Worm (Caenorhabditis elegans): Measurements from ENCODE around the gene rsp-5.

The rsp-5 gene

DNA sequence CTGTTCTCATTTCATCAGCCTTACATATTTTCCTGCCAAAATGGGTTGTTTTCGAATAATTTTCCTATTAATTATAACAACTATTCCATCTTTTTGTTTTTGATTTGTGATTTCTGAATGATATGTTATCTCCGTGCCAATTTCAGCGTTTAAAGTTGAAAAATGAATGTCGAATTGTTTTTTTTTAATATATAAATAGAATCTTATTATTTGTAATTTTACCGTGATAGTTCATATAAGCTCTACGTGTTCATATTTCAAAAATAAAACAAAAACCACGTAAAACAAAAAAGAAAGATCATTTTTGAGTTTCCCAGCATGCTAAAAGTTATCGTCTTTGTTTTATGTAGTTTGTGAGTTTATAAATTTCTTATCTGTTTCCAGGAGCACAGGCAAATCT is 46.3 kb upstream of the rsp-5 start, which contains the start of gene K06A1.2:
Gene K06A1.2 (plus strand): TSS at position 301 of the 400 bp plus-strand sequence.
- no peak for TF ChIP-seq unc-62 (GFP tag; optimal IDR thresholded peaks at IDR 0.05)
- no peak for TF ChIP-seq R02D3.7 (tag; optimal IDR thresholded peaks at IDR 0.05)
- TF ChIP-seq nhr-11 (tag; optimal IDR thresholded peaks at IDR 0.05): no peak
- TF ChIP-seq ceh-16 (tag; optimal IDR thresholded peaks at IDR 0.05): no peak
- no peak for TF ChIP-seq aly-2 (tag; optimal IDR thresholded peaks at IDR 0.05)
- TF ChIP-seq fkh-2 (tag; optimal IDR thresholded peaks at IDR 0.05): no peak
- TF ChIP-seq ztf-4 (tag; optimal IDR thresholded peaks at IDR 0.05): no peak
- TF ChIP-seq nfya-1 (tag; optimal IDR thresholded peaks at IDR 0.05; ENCODE audit: insufficient read depth): no peak
- TF ChIP-seq ceh-82 (tag; optimal IDR thresholded peaks at IDR 0.05): no peak
- TF ChIP-seq ZK546.5 (tag; optimal IDR thresholded peaks at IDR 0.05): no peak
- no peak for TF ChIP-seq unc-39 (tag; optimal IDR thresholded peaks at IDR 0.05)

DNA sequence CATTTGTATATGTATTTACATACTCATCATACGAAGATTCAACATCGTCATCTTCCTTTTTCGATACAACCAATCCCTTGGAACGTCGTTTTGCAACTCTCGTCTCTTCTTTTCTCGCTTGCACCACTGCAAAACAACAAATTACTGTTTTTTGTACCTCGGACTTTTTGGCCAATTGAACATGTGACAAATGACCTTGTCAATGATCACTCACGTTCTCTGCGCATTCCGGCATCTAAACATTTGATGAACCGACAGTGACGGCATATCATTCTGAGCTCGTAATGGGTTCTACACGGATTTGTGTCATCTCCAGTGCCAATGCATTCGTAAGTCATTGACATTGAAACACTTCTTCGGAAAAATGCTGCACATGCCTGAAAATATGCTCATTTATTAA is 41.8 kb upstream of the rsp-5 start:
- peak; percentile 29 for TF ChIP-seq nhr-25 (tag; optimal IDR thresholded peaks at IDR 0.05)
- peak; percentile 15 for TF ChIP-seq nhr-23 (tag; optimal IDR thresholded peaks at IDR 0.05)
- TF ChIP-seq nhr-28 (tag; optimal IDR thresholded peaks at IDR 0.05): no peak

DNA sequence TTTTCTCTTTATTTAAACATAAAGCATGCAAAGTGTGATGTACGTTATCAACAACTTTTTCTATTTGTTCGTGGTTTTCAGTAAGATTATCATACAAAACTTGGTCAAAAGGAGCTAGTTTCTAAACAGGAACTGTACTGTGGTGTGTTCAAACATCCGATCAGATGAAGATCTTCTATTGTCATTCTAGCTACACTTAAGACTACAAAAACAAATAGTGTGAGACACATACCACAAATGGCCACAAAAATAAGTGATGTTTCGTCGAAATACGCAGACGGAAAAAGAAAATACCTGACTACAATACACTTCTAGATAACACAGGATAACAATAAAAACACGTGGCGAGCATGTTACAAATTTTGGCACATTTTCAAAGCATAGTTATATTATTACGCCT is 41.3 kb upstream of the rsp-5 start:
- no peak for TF ChIP-seq nhr-43 (tag; optimal IDR thresholded peaks at IDR 0.05; ENCODE audit: poor library complexity, severe bottlenecking)
- TF ChIP-seq lsy-12 (tag; optimal IDR thresholded peaks at IDR 0.05): no peak
- TF ChIP-seq nfya-1 (tag; optimal IDR thresholded peaks at IDR 0.05; ENCODE audit: insufficient read depth): no peak
- TF ChIP-seq nhr-12 (tag; optimal IDR thresholded peaks at IDR 0.05): no peak
- TF ChIP-seq ama-1 (optimal IDR thresholded peaks at IDR 0.05): no peak
- TF ChIP-seq pqm-1 (tag; optimal IDR thresholded peaks at IDR 0.05): peak; percentile 9
- no peak for TF ChIP-seq egl-27 (tag; optimal IDR thresholded peaks at IDR 0.05)
- no peak for TF ChIP-seq lin-15B (tag; optimal IDR thresholded peaks at IDR 0.05)
- peak; percentile 14 for TF ChIP-seq nhr-23 (tag; optimal IDR thresholded peaks at IDR 0.05)
- no peak for TF ChIP-seq ceh-82 (tag; optimal IDR thresholded peaks at IDR 0.05)
- peak; percentile 52 for TF ChIP-seq nhr-25 (tag; optimal IDR thresholded peaks at IDR 0.05)
- peak; percentile 53 for TF ChIP-seq elt-2 (tag; optimal IDR thresholded peaks at IDR 0.05)

DNA sequence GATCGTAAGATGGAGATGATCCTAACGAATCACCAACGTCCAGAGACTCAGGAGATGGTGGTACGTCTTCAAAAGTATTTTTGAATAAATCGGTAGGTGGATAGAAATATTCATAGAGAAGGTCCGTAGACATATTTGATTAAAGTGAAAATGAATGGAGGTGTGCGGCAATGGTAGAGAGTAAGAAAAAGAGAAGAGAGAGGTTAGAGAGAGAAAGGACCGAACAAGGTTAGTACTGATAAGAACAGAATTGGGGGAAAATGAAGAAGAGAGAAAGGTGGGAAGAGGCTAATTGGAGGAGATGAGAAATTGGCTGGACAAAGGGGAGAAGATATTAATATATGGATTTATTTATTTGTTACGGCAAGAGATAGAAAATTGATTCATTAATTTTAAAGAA is 40.3 kb upstream of the rsp-5 start, which contains the start of gene nhr-22:
Gene nhr-22 (minus strand): TSS at position 137 of the 400 bp plus-strand sequence.
- TF ChIP-seq elt-3 (tag; optimal IDR thresholded peaks at IDR 0.05) (no peak), elt-2 (tag; optimal IDR thresholded peaks at IDR 0.05) (peak; percentile 37)

DNA sequence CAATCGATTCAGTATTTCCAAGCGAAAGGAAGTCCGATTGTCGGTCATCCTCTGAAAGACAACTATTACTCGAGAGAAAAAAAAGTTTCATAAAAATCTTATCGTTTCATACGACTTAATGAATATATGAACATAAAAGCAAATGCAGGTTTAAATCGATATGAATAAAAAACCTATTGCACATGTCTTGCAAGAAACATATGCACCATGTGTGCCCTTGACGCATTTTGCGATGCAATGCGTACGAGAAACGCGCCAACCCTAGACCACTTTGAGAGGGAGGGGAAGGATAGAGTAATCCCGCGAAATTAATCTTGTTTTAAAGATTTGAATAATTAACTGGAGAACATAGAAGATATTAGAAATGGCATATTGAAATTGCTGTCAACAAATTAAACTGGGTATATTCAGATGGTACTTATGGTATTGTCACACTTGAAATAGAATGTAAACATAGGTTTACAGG is 36.6 kb upstream of the rsp-5 start, which contains the start of gene atg-16.2:
Gene atg-16.2 (minus strand): TSS at position 51 of the 466 bp plus-strand sequence.
- TF ChIP-seq unc-62 (GFP tag; optimal IDR thresholded peaks at IDR 0.05): no peak
- no peak for TF ChIP-seq elt-1 (tag; optimal IDR thresholded peaks at IDR 0.05)
- no peak for TF ChIP-seq jun-1 (tag; optimal IDR thresholded peaks at IDR 0.05)
- TF ChIP-seq zag-1 (tag; optimal IDR thresholded peaks at IDR 0.05): no peak
- TF ChIP-seq nhr-43 (tag; optimal IDR thresholded peaks at IDR 0.05; ENCODE audit: poor library complexity, severe bottlenecking): peak; percentile 6
- TF ChIP-seq snpc-4 (tag; optimal IDR thresholded peaks at IDR 0.05): peak; percentile 82
- TF ChIP-seq nhr-67 (tag; optimal IDR thresholded peaks at IDR 0.05): no peak
- TF ChIP-seq nhr-237 (tag; optimal IDR thresholded peaks at IDR 0.05): no peak
- peak; percentile 84 for TF ChIP-seq pha-4 (tag; optimal IDR thresholded peaks at IDR 0.05)
- TF ChIP-seq egl-5 (tag; optimal IDR thresholded peaks at IDR 0.05): peak; percentile 12
- peak; percentile 39 for TF ChIP-seq elt-2 (tag; optimal IDR thresholded peaks at IDR 0.05)
- TF ChIP-seq nhr-11 (tag; optimal IDR thresholded peaks at IDR 0.05): no peak
- TF ChIP-seq nhr-25 (tag; optimal IDR thresholded peaks at IDR 0.05): peak; percentile 71
- peak; percentile 42 for TF ChIP-seq lin-39 (tag; optimal IDR thresholded peaks at IDR 0.05)
- no peak for TF ChIP-seq elt-3 (tag; optimal IDR thresholded peaks at IDR 0.05)
- TF ChIP-seq eor-1 (tag; optimal IDR thresholded peaks at IDR 0.05): no peak
- TF ChIP-seq pqm-1 (tag; optimal IDR thresholded peaks at IDR 0.05): no peak
- TF ChIP-seq nfya-1 (tag; optimal IDR thresholded peaks at IDR 0.05; ENCODE audit: insufficient read depth): peak; percentile 58
- no peak for TF ChIP-seq fkh-10 (GFP tag; optimal IDR thresholded peaks at IDR 0.05)
- TF ChIP-seq lin-15B (tag; optimal IDR thresholded peaks at IDR 0.05): peak; percentile 64
